Worm (Caenorhabditis elegans) whole organism, L4/young adult: ENCODE data around the gene lsd-1.

Experiments used
- W03F9.2 ChIP-seq: fragments of 150-350 bp; optimal IDR thresholded peaks from 2 replicates; lab custom pipeline; 2014; ENCODE audit warnings: missing biosample characterization, missing genetic modification characterization
- dao-5 ChIP-seq: sonication (generic microtip); optimal IDR thresholded peaks from 2 replicates; lab custom pipeline; 2016; ENCODE audit warnings: missing genotype, missing genetic modification characterization, moderate library complexity, missing compliant biosample characterization
- him-1 ChIP-seq: sonication (generic microtip); optimal IDR thresholded peaks from 2 replicates; lab custom pipeline; 2016; ENCODE audit warnings: missing genotype, missing genetic modification reagents, missing genetic modification characterization, missing compliant biosample characterization

lsd-1 gene

DNA sequence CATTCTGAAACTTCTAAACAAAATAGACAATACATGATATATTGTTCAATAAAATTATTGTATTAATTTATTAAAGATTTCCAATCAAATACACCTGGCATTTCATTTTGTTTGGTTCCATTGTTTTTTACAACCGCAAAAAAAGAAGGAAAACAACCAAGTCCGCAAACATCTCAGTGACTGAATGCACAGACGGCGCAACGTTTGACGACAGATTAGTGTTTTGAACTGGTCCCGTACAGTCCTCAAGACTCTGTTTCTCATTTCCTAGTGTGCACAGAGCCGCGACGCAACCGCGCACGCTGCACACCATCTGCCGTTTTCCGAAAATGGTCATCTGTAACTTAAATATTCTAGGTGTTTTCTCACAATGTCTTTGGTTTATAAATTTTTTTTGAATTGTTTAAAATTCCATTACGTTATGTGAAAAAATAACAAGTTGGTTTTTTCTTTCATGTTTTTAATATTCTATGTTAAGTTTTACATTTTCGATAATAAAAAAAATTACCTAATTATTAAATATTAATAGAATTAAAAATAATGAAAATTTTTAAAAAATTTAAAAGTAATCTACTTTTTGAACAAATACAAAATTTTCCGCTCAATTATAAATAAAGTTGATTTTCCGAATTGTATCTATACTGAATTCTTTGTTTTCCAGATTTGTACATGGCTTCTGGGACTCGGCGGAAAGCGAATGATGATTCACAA lies at the start of gene lsd-1:
TSS of gene lsd-1 (plus strand) at position 661 of the 711 bp plus-strand sequence.
- TF ChIP-seq W03F9.2 (tag; lab: Kevin White, UChicago): no peak
- TF ChIP-seq dao-5 (tag; lab: Kevin White, UChicago): no peak
- no peak for TF ChIP-seq him-1

DNA sequence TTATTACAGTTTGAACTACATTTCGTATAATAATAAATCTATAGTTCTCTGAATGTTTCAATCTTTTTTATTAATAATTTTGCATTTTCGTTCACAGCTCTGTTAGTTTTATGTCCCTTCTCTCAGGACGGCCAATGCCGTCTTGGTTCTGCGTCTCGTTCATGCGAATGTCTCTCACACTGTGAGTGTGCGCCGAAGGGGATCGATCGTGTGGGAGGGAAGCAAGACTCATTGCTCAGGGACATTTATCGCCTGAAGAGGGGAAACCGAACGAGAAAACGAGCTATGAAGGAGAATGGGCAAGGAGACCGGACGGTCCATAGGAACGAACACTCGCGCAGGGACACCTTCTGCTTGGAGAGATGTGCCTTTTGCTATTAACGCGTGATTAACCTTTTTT lies 49.6 kb upstream of the lsd-1 start:
- TF ChIP-seq W03F9.2 (tag; lab: Kevin White, UChicago) (no peak), dao-5 (tag; lab: Kevin White, UChicago) (no peak), him-1 (no peak)

DNA sequence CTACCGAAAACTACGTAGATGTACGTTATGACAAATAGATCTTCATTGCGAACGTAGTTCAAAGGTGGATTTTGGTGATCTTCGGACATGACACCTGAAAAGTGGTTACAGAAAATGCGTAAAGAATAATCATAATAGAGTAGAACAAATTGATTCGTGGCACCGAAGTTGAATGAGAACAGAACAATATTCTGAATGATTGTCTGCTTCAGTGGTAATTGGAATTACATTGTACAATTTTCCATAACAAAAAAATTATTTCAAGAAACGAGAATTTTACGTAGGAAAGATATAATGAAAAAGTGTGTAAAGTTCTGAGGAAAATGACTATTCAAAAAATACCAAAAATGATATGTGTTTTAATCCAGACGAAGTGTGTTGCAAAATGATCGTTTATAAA lies 46.0 kb upstream of the lsd-1 start, which contains the start of gene Y62H9A.10:
TSS of gene Y62H9A.10 (minus strand) at position 101 of the 400 bp plus-strand sequence.
- TF ChIP-seq him-1 (no peak), W03F9.2 (tag; lab: Kevin White, UChicago) (no peak), dao-5 (tag; lab: Kevin White, UChicago) (no peak)

DNA sequence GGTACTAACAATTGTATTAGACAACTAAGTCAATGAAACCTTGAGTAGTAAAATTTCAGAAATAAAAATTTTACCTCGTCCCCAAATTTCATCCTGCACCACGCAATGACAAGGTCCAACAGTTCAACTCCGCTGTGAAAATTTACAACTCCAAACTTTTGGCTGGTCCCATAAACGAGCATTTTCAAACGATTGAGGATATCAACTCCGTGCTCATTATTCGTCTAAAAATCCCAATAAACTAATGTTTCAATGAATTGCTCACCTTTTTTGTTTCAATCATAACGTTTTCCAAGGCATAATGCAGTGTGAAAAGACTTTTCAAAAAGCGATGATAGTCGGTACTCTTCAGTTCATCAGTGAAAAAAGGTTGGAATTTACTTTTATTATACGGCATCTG lies 42.0 kb upstream of the lsd-1 start:
- TF ChIP-seq W03F9.2 (tag; lab: Kevin White, UChicago) (no peak), him-1 (no peak), dao-5 (tag; lab: Kevin White, UChicago) (no peak)

DNA sequence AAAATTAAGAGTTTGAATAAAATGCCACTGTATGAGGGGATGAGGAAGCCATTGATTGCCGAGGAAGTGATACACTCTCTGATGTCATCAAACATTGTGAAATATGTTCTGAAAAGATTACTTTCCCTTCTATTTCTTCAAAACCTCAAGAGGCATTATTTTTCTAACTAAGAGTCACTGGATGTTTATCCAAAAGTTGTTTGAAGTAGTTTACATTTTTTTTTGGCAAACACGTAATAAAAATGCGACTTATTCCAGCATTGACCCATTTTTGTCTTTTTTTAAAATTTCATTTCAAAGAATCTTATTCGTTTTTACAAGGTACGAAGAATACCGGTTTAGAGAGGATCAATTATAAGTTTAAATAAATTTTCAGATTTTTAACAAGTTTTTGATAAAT lies 41.4 kb upstream of the lsd-1 start, which contains the start of gene Y62H9A.11:
TSS of gene Y62H9A.11 (minus strand) at position 101 of the 400 bp plus-strand sequence.
- TF ChIP-seq him-1 (no peak), dao-5 (tag; lab: Kevin White, UChicago) (no peak), W03F9.2 (tag; lab: Kevin White, UChicago) (no peak)

DNA sequence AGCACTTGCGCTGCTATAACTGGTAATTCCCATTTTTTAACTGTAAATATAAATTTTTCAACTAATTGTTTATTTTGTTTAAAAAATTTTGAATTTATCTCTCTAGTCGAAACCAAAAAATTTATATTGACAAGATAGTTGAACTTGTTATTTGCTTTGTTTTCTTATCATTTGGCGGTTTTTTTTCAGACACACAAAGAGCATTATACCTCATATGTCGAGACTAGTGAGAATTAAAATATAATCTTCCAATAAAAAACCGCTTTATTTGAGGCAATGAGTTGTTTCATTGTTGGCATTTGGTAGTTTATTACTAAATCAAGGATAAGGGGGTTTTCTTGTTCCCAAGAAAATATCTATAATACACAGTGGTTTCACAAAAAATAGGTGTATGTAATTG lies 40.4 kb upstream of the lsd-1 start:
- TF ChIP-seq him-1 (no peak), dao-5 (tag; lab: Kevin White, UChicago) (no peak), W03F9.2 (tag; lab: Kevin White, UChicago) (no peak)

DNA sequence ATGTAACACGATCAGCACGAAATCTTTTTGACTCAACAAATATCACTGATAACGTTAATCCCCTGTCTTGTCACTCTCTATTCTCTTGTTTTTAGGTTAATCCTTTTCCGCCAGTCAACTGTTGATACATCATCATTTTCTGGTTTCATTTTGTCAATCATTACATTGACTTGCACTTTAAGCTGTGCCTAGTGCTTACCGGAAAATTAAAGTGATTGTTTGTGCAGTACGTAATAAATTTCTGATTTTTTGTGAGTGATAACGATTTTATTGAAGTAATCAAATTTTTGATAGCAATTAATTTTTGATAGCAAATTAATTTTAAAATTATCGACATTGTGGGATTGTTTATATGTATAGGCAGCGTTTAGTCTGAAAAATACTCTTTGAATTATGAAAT lies 39.5 kb upstream of the lsd-1 start:
- TF ChIP-seq dao-5 (tag; lab: Kevin White, UChicago) (no peak), W03F9.2 (tag; lab: Kevin White, UChicago) (no peak), him-1 (no peak)

DNA sequence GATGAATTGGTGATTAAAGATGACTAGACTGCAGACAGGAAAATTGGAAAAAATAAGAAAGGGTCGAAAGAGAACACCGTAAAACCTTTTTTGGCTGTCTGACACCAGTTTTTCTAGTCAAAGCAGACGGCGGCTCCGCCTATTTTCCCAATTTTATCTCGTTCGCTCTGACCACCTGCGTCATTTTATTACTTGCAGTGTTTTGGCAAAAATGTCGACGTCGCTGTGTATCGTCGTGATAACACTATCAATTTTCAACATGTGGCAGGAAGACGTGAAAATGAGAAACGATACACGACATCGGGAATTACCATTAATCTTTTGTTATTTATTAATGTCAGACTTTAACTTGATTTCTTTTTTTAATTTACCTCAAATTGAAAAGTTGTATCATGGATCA lies 38.6 kb upstream of the lsd-1 start, which contains the start of gene Y62H9A.15:
TSS of gene Y62H9A.15 (minus strand) at position 100 of the 400 bp plus-strand sequence.
- TF ChIP-seq W03F9.2 (tag; lab: Kevin White, UChicago) (no peak), dao-5 (tag; lab: Kevin White, UChicago) (no peak), him-1 (no peak)

DNA sequence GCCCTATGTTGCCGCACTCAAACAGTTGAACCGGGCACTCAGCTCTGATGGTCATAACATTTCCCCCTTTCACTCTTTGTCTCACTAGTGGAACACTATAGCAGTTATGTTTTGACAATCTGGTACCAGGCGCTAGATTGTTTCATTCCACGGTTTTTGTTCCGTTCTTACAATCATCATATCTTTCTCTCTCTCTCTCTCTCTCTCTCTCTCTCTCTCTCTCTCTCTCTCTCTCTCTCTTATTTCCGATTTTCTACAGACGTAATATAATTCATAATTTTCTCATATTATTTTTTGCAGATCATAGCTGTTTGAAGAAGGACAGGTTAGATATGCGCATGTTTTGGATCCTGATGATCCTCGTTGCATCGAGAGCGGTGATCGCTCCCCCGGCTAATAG lies 34.8 kb upstream of the lsd-1 start, which contains the start of gene Y62H9A.12:
TSS of gene Y62H9A.12 (plus strand) at position 301 of the 400 bp plus-strand sequence.
- TF ChIP-seq dao-5 (tag; lab: Kevin White, UChicago): no peak
- no peak for TF ChIP-seq W03F9.2 (tag; lab: Kevin White, UChicago)
- TF ChIP-seq him-1: no peak

DNA sequence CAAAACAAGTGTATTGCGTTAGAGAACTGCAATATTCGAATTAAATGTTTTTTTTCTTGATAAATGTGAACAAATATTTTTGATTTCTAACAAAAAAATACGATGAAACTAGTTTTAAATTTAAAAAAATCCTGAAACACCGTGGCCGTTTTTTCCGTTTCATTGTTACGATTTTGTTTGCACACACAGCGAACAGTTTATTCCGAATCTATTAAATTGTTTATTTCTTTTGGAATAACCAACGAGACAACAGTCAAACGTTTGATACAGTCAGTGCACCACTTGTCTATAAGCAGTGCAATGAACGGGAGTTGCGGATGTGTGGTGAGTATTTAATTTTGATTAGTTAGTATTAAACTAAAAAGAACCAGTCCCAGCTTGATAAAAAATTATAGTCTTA lies 31.9 kb upstream of the lsd-1 start, which contains the start of gene Y62H9A.13:
TSS of gene Y62H9A.13 (plus strand) at position 301 of the 400 bp plus-strand sequence.
- TF ChIP-seq W03F9.2 (tag; lab: Kevin White, UChicago): no peak
- no peak for TF ChIP-seq dao-5 (tag; lab: Kevin White, UChicago)
- TF ChIP-seq him-1: no peak

DNA sequence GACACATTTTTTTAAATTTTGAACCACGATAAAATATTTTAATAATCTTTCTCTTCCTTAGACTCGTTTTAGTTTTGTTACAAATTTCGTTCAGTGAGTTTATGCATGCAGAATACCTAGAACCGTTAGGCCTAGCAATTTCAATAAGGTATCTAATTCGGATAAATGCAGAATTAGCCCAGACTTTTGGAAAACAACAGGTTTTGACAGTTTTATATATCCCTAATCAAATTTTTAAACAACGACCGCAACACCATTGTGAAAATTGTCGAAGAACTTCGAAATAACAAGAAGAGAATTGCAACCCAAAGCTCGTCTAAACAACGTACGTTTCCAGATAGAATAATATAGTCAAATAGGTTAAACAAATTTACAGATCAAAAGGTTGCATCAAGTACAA lies 30.6 kb upstream of the lsd-1 start, which contains the start of gene Y62H9A.16:
TSS of gene Y62H9A.16 (plus strand) at position 301 of the 400 bp plus-strand sequence.
- TF ChIP-seq him-1 (no peak), dao-5 (tag; lab: Kevin White, UChicago) (no peak), W03F9.2 (tag; lab: Kevin White, UChicago) (no peak)

DNA sequence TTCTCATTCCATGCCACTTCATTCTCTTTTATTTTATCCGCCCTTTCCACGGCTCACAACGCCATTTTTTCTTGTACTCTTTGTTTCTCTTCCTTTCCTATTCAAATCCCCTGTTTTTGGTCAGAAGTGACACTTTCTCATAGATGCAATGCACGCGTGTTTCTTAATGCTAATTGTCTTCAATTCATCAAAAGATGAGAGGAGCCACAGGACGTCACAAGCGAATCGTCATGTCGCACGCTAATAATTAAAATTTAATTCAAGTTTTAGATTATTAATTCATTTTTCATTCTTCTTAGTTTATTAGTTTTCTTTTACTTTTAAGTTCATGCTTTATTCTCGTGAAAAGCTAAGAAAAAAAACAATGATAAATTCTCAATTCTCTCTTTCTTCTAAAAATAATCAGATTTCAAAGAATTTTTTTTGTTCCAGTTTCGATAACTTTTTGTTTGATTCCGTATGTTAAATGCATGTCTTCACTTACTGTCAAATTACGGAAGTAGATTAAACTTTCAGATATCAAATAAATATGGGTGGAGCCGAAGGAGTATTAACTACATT lies 27.8 kb upstream of the lsd-1 start, which contains the start of gene Y62H9A.14:
TSS of gene Y62H9A.14 (plus strand) at position 511 of the 561 bp plus-strand sequence.
- TF ChIP-seq him-1 (no peak), dao-5 (tag; lab: Kevin White, UChicago) (no peak), W03F9.2 (tag; lab: Kevin White, UChicago) (no peak)

DNA sequence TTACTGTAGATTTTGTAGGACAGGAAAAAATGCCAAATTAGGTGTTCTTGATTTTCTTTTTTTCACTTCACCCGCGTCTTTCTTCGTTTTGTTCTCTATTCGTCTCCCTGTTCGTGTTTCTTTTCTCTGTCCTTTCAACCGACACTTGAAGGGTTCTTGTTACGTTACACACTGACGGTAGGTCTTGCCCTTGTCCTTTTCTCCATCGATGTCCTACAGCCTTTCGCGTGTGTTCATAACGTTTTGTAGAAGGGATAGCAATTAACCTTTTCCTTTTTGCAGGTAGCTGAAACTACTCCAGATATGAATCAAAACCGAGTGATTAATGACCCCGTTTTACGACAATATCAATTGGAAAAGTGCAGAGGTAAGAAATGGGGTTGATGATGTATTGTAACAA lies 24.5 kb upstream of the lsd-1 start, which contains the start of gene F55G7.1:
TSS of gene F55G7.1 (plus strand) at position 276 of the 400 bp plus-strand sequence.
- TF ChIP-seq dao-5 (tag; lab: Kevin White, UChicago) (no peak), W03F9.2 (tag; lab: Kevin White, UChicago) (peak; percentile 32), him-1 (no peak)

DNA sequence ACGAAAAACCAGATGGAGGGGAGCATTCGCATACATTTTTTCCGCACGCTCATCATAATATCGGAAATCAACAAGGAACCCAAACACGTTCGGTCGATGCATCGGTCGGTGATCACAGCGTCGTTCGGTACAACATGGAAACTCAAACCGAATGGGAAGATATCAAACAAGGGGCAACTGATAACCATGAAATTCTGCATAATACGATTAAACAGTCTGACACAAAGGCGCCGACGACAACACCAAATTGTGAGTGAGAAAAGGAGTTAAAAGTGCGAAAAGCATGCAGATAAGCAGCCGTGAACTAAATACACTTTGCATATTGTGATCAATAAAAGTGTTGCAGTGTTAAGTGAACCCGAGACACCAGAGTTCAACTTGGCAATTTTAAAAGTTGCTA lies 23.4 kb upstream of the lsd-1 start:
- TF ChIP-seq dao-5 (tag; lab: Kevin White, UChicago): no peak
- TF ChIP-seq W03F9.2 (tag; lab: Kevin White, UChicago): no peak
- no peak for TF ChIP-seq him-1
